Fruit fly (Drosophila melanogaster) whole organism, embryonic: ENCODE results near the gene Bruce.

ENCODE experiments used
- Atf6 ChIP-seq: fragments of 200-800 bp; sonication (Bioruptor generic); IDR thresholded peaks from 2 replicates; pipeline ENCODE4 v1.3.6; 2022; ENCODE audit warnings: missing biosample characterization, missing genetic modification characterization
- Bdp1 ChIP-seq: fragments of 200-800 bp; sonication (Bioruptor generic); optimal IDR thresholded peaks from 3 replicates; lab custom pipeline; 2016; ENCODE audit warnings: missing biosample characterization, missing genetic modification characterization
- C15 ChIP-seq: fragments of 200-800 bp; sonication (Bioruptor generic); IDR thresholded peaks from 3 replicates; pipeline ENCODE4 v1.3.6; 2022; ENCODE audit warnings: missing biosample characterization, missing genetic modification characterization
- CG10979 ChIP-seq: fragments of 200-800 bp; sonication (Bioruptor generic); optimal IDR thresholded peaks from 2 replicates; lab custom pipeline; 2018; ENCODE audit warnings: missing biosample characterization, mild to moderate bottlenecking, missing genetic modification characterization, moderate library complexity
- CG12391 ChIP-seq: fragments of 200-800 bp; sonication (Bioruptor generic); optimal IDR thresholded peaks from 3 replicates; lab custom pipeline; 2018; ENCODE audit warnings: missing biosample characterization, mild to moderate bottlenecking, missing genetic modification characterization, moderate library complexity
- CG12942 ChIP-seq: fragments of 200-800 bp; sonication (Bioruptor generic); optimal IDR thresholded peaks from 3 replicates; lab custom pipeline; 2016; ENCODE audit warnings: missing biosample characterization, missing genetic modification characterization
- CG13424 ChIP-seq: fragments of 200-800 bp; sonication (Bioruptor generic); optimal IDR thresholded peaks from 2 replicates; lab custom pipeline; 2019; ENCODE audit warnings: missing biosample characterization, mild to moderate bottlenecking, missing genetic modification characterization, moderate library complexity
- CG1529 ChIP-seq: fragments of 200-800 bp; sonication (Bioruptor generic); optimal IDR thresholded peaks from 3 replicates; lab custom pipeline; 2018; ENCODE audit warnings: missing biosample characterization, missing genetic modification characterization
- CG18476 ChIP-seq: fragments of 200-800 bp; sonication (Bioruptor generic); optimal IDR thresholded peaks from 2 replicates; lab custom pipeline; 2016; ENCODE audit warnings: missing biosample characterization, mild to moderate bottlenecking, missing genetic modification characterization
- CG30403 ChIP-seq: fragments of 200-800 bp; sonication (Bioruptor generic); optimal IDR thresholded peaks from 3 replicates; lab custom pipeline; 2016; ENCODE audit warnings: missing biosample characterization, missing genetic modification characterization
- CG33213 ChIP-seq: fragments of 200-800 bp; sonication (Bioruptor generic); optimal IDR thresholded peaks from 3 replicates; lab custom pipeline; 2016; ENCODE audit warnings: missing biosample characterization, missing genetic modification characterization
- CG3407 ChIP-seq: fragments of 200-800 bp; sonication (Bioruptor generic); optimal IDR thresholded peaks from 2 replicates; lab custom pipeline; 2018; ENCODE audit warnings: missing biosample characterization, mild to moderate bottlenecking, missing genetic modification characterization
- CG3838 ChIP-seq: fragments of 200-800 bp; sonication (Bioruptor generic); optimal IDR thresholded peaks from 3 replicates; lab custom pipeline; 2016; ENCODE audit warnings: missing biosample characterization, missing genetic modification characterization
- CG6791 ChIP-seq: fragments of 200-800 bp; sonication (Bioruptor generic); IDR thresholded peaks from 3 replicates; pipeline ENCODE4 v1.3.6; 2022; ENCODE audit warnings: missing biosample characterization, missing genetic modification characterization; ENCODE audit not compliant: partially characterized antibody
- CG7928 ChIP-seq: fragments of 200-800 bp; sonication (Bioruptor generic); optimal IDR thresholded peaks from 2 replicates; lab custom pipeline; 2017; ENCODE audit warnings: missing biosample characterization, mild to moderate bottlenecking, missing genetic modification characterization
- CG9215 ChIP-seq: fragments of 200-800 bp; sonication (Bioruptor generic); IDR thresholded peaks from 2 replicates; pipeline ENCODE4 v1.3.6; 2022; ENCODE audit warnings: missing biosample characterization, missing genetic modification characterization
- CHES-1-like ChIP-seq: fragments of 200-800 bp; sonication (Bioruptor generic); optimal IDR thresholded peaks from 2 replicates; lab custom pipeline; 2016; ENCODE audit warnings: missing biosample characterization, missing genetic modification characterization
- Chrac-16 ChIP-seq: fragments of 200-800 bp; sonication (Bioruptor generic); optimal IDR thresholded peaks from 3 replicates; lab custom pipeline; 2016; ENCODE audit warnings: missing biosample characterization, missing genetic modification characterization
- CkIIα-i1 ChIP-seq: fragments of 200-800 bp; sonication (Bioruptor generic); IDR thresholded peaks from 2 replicates; pipeline ENCODE4 v1.3.6; 2022; ENCODE audit warnings: missing biosample characterization, missing genetic modification characterization
- Dbx ChIP-seq: fragments of 200-800 bp; sonication (Bioruptor generic); IDR thresholded peaks from 3 replicates; pipeline ENCODE4 v1.3.6; 2022; ENCODE audit warnings: missing biosample characterization, missing genetic modification characterization
- Doc2 ChIP-seq: fragments of 200-800 bp; sonication (Bioruptor generic); IDR thresholded peaks from 2 replicates; pipeline ENCODE4 v1.3.6; 2022; ENCODE audit warnings: missing biosample characterization, missing genetic modification characterization
- Doc3 ChIP-seq: fragments of 200-800 bp; sonication (Bioruptor generic); IDR thresholded peaks from 3 replicates; pipeline ENCODE4 v1.3.6; 2022; ENCODE audit warnings: missing biosample characterization, missing genetic modification characterization; ENCODE audit not compliant: partially characterized antibody
- Ets97D ChIP-seq: fragments of 200-800 bp; sonication (Bioruptor generic); optimal IDR thresholded peaks from 3 replicates; lab custom pipeline; 2016; ENCODE audit warnings: missing biosample characterization, missing genetic modification characterization
- HLH3B ChIP-seq: fragments of 200-800 bp; sonication (Bioruptor generic); IDR thresholded peaks from 2 replicates; pipeline ENCODE4 v1.3.6; 2022; ENCODE audit warnings: missing biosample characterization, missing genetic modification characterization
- MESR4 ChIP-seq: fragments of 200-800 bp; sonication (Bioruptor generic); optimal IDR thresholded peaks from 2 replicates; lab custom pipeline; 2018; ENCODE audit warnings: missing biosample characterization, mild to moderate bottlenecking, missing genetic modification characterization, moderate library complexity
- Max ChIP-seq: fragments of 200-800 bp; sonication (Bioruptor generic); optimal IDR thresholded peaks from 2 replicates; lab custom pipeline; 2016; ENCODE audit warnings: missing biosample characterization, mild to moderate bottlenecking, missing genetic modification characterization
- Oaz ChIP-seq: fragments of 200-800 bp; sonication (Bioruptor generic); IDR thresholded peaks from 2 replicates; pipeline ENCODE4 v1.3.6; 2022; ENCODE audit warnings: missing biosample characterization, missing genetic modification characterization
- Pdp1 ChIP-seq, 2 experiments: fragments of 200-800 bp; sonication (Bioruptor generic); optimal IDR thresholded peaks; 3 replicates each; lab custom pipeline; 2016; ENCODE audit warnings: missing biosample characterization in 2 of 2, missing genetic modification characterization in 2 of 2, mild to moderate bottlenecking in 1 of 2, moderate library complexity in 1 of 2
- Sin3A ChIP-seq: fragments of >200 bp; optimal IDR thresholded peaks from 2 replicates; lab custom pipeline; 2018
- Taf1 ChIP-seq: fragments of 200-800 bp; sonication (Bioruptor generic); IDR thresholded peaks from 2 replicates; pipeline ENCODE4 v1.3.6; 2022; ENCODE audit warnings: missing biosample characterization, missing genetic modification characterization
- ab ChIP-seq: fragments of 200-800 bp; sonication (Bioruptor generic); optimal IDR thresholded peaks from 2 replicates; lab custom pipeline; 2016; ENCODE audit warnings: missing biosample characterization, missing genetic modification characterization
- ase ChIP-seq: fragments of 200-800 bp; sonication (Bioruptor generic); IDR thresholded peaks from 3 replicates; pipeline ENCODE4 v1.3.6; 2022; ENCODE audit warnings: missing biosample characterization, missing genetic modification characterization
- corto ChIP-seq: fragments of 200-800 bp; sonication (Bioruptor generic); optimal IDR thresholded peaks from 2 replicates; lab custom pipeline; 2016; ENCODE audit warnings: missing biosample characterization, mild to moderate bottlenecking, missing genetic modification characterization, moderate library complexity
- crol ChIP-seq: fragments of 200-800 bp; sonication (Bioruptor generic); IDR thresholded peaks from 2 replicates; pipeline ENCODE4 v1.3.6; 2022; ENCODE audit warnings: missing biosample characterization, missing genetic modification characterization
- danr ChIP-seq: fragments of 200-800 bp; sonication (Bioruptor generic); IDR thresholded peaks from 2 replicates; pipeline ENCODE4 v1.3.6; 2022; ENCODE audit warnings: missing biosample characterization, missing genetic modification characterization
- disco-r ChIP-seq: fragments of 200-800 bp; sonication (Bioruptor generic); optimal IDR thresholded peaks from 2 replicates; lab custom pipeline; 2016; ENCODE audit warnings: missing biosample characterization, missing genetic modification characterization
- exex ChIP-seq: fragments of 200-800 bp; sonication (Bioruptor generic); optimal IDR thresholded peaks from 4 replicates; lab custom pipeline; 2018; ENCODE audit warnings: missing biosample characterization, mild to moderate bottlenecking, missing genetic modification characterization, moderate library complexity
- grn ChIP-seq: fragments of 200-800 bp; sonication (Bioruptor generic); optimal IDR thresholded peaks from 3 replicates; lab custom pipeline; 2017; ENCODE audit warnings: missing biosample characterization, missing genetic modification characterization
- kni ChIP-seq: fragments of 200-800 bp; sonication (Bioruptor generic); optimal IDR thresholded peaks from 3 replicates; lab custom pipeline; 2017; ENCODE audit warnings: mild to moderate bottlenecking, missing biosample characterization, missing genetic modification reagents, missing genetic modification characterization
- lola ChIP-seq, 3 experiments: fragments of >200 bp in 2 of 3; fragments of 200-800 bp in 1 of 3; sonication (Bioruptor generic) in 1 of 3; optimal IDR thresholded peaks; 2 replicates each; lab custom pipeline; 2017 to 2019; ENCODE audit warnings: missing biosample characterization in 3 of 3, missing genetic modification characterization in 3 of 3, mild to moderate bottlenecking in 1 of 3, moderate library complexity in 1 of 3
- nerfin-1 ChIP-seq: fragments of 200-800 bp; sonication (Bioruptor generic); optimal IDR thresholded peaks from 3 replicates; lab custom pipeline; 2019; ENCODE audit warnings: missing biosample characterization, mild to moderate bottlenecking, missing genetic modification characterization, moderate library complexity
- pnt ChIP-seq: fragments of 200-800 bp; sonication (Bioruptor generic); optimal IDR thresholded peaks from 3 replicates; lab custom pipeline; 2016; ENCODE audit warnings: missing biosample characterization, missing genetic modification characterization
- prd ChIP-seq, 3 experiments: fragments of >200 bp in 2 of 3; fragments of 200-800 bp in 1 of 3; sonication (Bioruptor generic) in 1 of 3; optimal IDR thresholded peaks in 2 of 3; IDR thresholded peaks in 1 of 3; 2 replicates in 2 of 3; 3 replicates in 1 of 3; pipeline versions ENCODE4 v1.3.6 to Lab custom; 2017 to 2022; ENCODE audit warnings: missing biosample characterization in 1 of 3, missing genetic modification characterization in 1 of 3
- sd ChIP-seq: fragments of 200-800 bp; sonication (Bioruptor generic); optimal IDR thresholded peaks from 3 replicates; lab custom pipeline; 2018; ENCODE audit warnings: missing biosample characterization, mild to moderate bottlenecking, missing genetic modification characterization, moderate library complexity
- sens ChIP-seq: fragments of 200-800 bp; sonication (Bioruptor generic); peaks from one replicate; lab custom pipeline; 2016; ENCODE audit warnings: missing biosample characterization, missing genetic modification characterization
- sens-2 ChIP-seq: fragments of 200-800 bp; sonication (Bioruptor generic); IDR thresholded peaks from 2 replicates; pipeline ENCODE4 v1.3.6; 2022; ENCODE audit warnings: missing biosample characterization, missing genetic modification characterization
- shn ChIP-seq: fragments of 200-800 bp; sonication (Bioruptor generic); optimal IDR thresholded peaks from 3 replicates; lab custom pipeline; 2016; ENCODE audit warnings: missing biosample characterization, missing genetic modification characterization
- slp2 ChIP-seq: fragments of 200-800 bp; sonication (Bioruptor generic); optimal IDR thresholded peaks from 2 replicates; lab custom pipeline; 2016; ENCODE audit warnings: missing biosample characterization, missing genetic modification characterization
- sug ChIP-seq: fragments of 200-800 bp; optimal IDR thresholded peaks from 2 replicates; lab custom pipeline; 2019; ENCODE audit warnings: missing biosample characterization, mild to moderate bottlenecking, missing genetic modification characterization, moderate library complexity
- toy ChIP-seq: fragments of 200-800 bp; sonication (Bioruptor generic); IDR thresholded peaks from 2 replicates; pipeline ENCODE4 v1.3.6; 2022; ENCODE audit warnings: missing biosample characterization, missing genetic modification characterization
- ttk ChIP-seq: fragments of 200-800 bp; sonication (Bioruptor generic); IDR thresholded peaks from 2 replicates; pipeline ENCODE4 v2.1.2; 2022; ENCODE audit warnings: missing biosample characterization, missing genetic modification characterization
- tup ChIP-seq: fragments of 200-800 bp; sonication (Bioruptor generic); optimal IDR thresholded peaks from 2 replicates; lab custom pipeline; 2016; ENCODE audit warnings: missing biosample characterization, mild to moderate bottlenecking, missing genetic modification characterization, moderate library complexity

Bruce gene

dm6 chr3R:10377849-10378248 is 46.7 kb upstream of the Bruce start, which contains the start of gene Rfx (continued):
- peak; percentile 16 for TF ChIP-seq exex
- peak in 1 of 2 experiments; percentile 34 for TF ChIP-seq Pdp1 (GFP tag; optimal IDR thresholded peaks at IDR 0.05; lab: Kevin White, UChicago)
- TF ChIP-seq CG33213 (GFP tag; lab: Kevin White, UChicago): no peak
- no peak for TF ChIP-seq CkIIα-i1
- no peak for TF ChIP-seq C15 (GFP tag; lab: Robert Waterston, UW)
- no peak for TF ChIP-seq Bdp1 (GFP tag; lab: Kevin White, UChicago)
- no peak for TF ChIP-seq ttk (GFP tag; lab: Robert Waterston, UW)
- no peak for TF ChIP-seq Doc2 (GFP tag; lab: Robert Waterston, UW)
- TF ChIP-seq Sin3A (lab: Kevin White, UChicago): peak; percentile 62
- TF ChIP-seq grn (GFP tag; lab: Kevin White, UChicago): no peak
- peak; percentile 24 for TF ChIP-seq CHES-1-like (GFP tag; lab: Kevin White, UChicago)
- TF ChIP-seq MESR4 (GFP tag; lab: Kevin White, UChicago): peak; percentile 31
- TF ChIP-seq sug: peak; percentile 58
- no peak for TF ChIP-seq slp2 (GFP tag; lab: Kevin White, UChicago)
- TF ChIP-seq prd (optimal IDR thresholded peaks at IDR 0.05; lab: Kevin White, UChicago): no peak
- TF ChIP-seq prd (GFP tag; IDR thresholded peaks at IDR 0.05; lab: Robert Waterston, UW): no peak
- no peak for TF ChIP-seq sens-2 (GFP tag; lab: Robert Waterston, UW)
- TF ChIP-seq CG7928 (GFP tag; lab: Kevin White, UChicago): no peak
- TF ChIP-seq CG9215 (GFP tag; lab: Robert Waterston, UW): no peak
- TF ChIP-seq CG1529: no peak
- peak; percentile 22 for TF ChIP-seq nerfin-1 (tag; lab: Kevin White, UChicago)
- no peak for TF ChIP-seq shn (GFP tag; lab: Kevin White, UChicago)
- no peak for TF ChIP-seq CG3407 (GFP tag; lab: Kevin White, UChicago)
- peak; percentile 15 for TF ChIP-seq CG10979
- no peak for TF ChIP-seq CG3838
- TF ChIP-seq toy: no peak
- TF ChIP-seq Taf1 (GFP tag; lab: Robert Waterston, UW): no peak
- no peak for TF ChIP-seq corto
- TF ChIP-seq sd (tag; lab: Kevin White, UChicago): peak; percentile 17
- TF ChIP-seq HLH3B (GFP tag; lab: Robert Waterston, UW): no peak
- TF ChIP-seq danr: no peak
- no peak for TF ChIP-seq lola (GFP tag; optimal IDR thresholded peaks at IDR 0.05; lab: Kevin White, UChicago)
- no peak for TF ChIP-seq CG6791 (GFP tag; lab: Robert Waterston, UW)
- TF ChIP-seq Doc3 (GFP tag; lab: Robert Waterston, UW): no peak
- TF ChIP-seq crol (GFP tag; lab: Robert Waterston, UW): no peak
- TF ChIP-seq Max (GFP tag; lab: Kevin White, UChicago): no peak
- TF ChIP-seq disco-r (GFP tag; lab: Kevin White, UChicago): peak; percentile 13
- TF ChIP-seq CG18476 (GFP tag; lab: Kevin White, UChicago): no peak
- TF ChIP-seq CG12391 (tag; lab: Kevin White, UChicago): peak; percentile 26
- TF ChIP-seq sens: peak; percentile 75
- no peak for TF ChIP-seq pnt (GFP tag; lab: Kevin White, UChicago)
- no peak for TF ChIP-seq tup
- TF ChIP-seq Dbx: no peak
- peak; percentile 37 for TF ChIP-seq CG30403 (GFP tag; lab: Kevin White, UChicago)
- TF ChIP-seq Ets97D: peak; percentile 91
- TF ChIP-seq CG12942 (GFP tag; lab: Kevin White, UChicago): no peak
- no peak for TF ChIP-seq ase
- TF ChIP-seq CG13424: peak; percentile 14
- no peak for TF ChIP-seq ab (GFP tag; lab: Kevin White, UChicago)
- TF ChIP-seq Atf6 (GFP tag; lab: Robert Waterston, UW): no peak
- no peak for TF ChIP-seq Chrac-16 (GFP tag; lab: Kevin White, UChicago)
- no peak for TF ChIP-seq Oaz (GFP tag; lab: Robert Waterston, UW)
- peak; percentile 11 for TF ChIP-seq kni (GFP tag; lab: Kevin White, UChicago)
